Worm (Caenorhabditis elegans): ENCODE results near the gene E01G4.3.

The E01G4.3 gene

ce11 chrII:13467838-13468389 is 1.5 kb downstream of the E01G4.3 start:
- TF ChIP-seq pqm-1 (tag; optimal IDR thresholded peaks at IDR 0.05) (peak; percentile 79), nhr-28 (tag; optimal IDR thresholded peaks at IDR 0.05) (peak; percentile 56), unc-62 (GFP tag; optimal IDR thresholded peaks at IDR 0.05 in 1 of 2) (peak in 1 of 2 experiments; percentile 86), unc-62 (tag; optimal IDR thresholded peaks at IDR 0.05) (no peak), D1046.2 (GFP tag; IDR thresholded peaks at IDR 0.05) (no peak), egl-27 (tag; optimal IDR thresholded peaks at IDR 0.05) (no peak), daf-16 (GFP tag; optimal IDR thresholded peaks at IDR 0.05) (no peak), daf-16 (tag; optimal IDR thresholded peaks at IDR 0.05) (peak; percentile 98), nhr-11 (tag; optimal IDR thresholded peaks at IDR 0.05) (peak; percentile 43), hlh-11 (tag; optimal IDR thresholded peaks at IDR 0.05) (peak; percentile 86), duxl-1 (tag; optimal IDR thresholded peaks at IDR 0.05; ENCODE audit: poor library complexity) (no peak), nhr-77 (tag; optimal IDR thresholded peaks at IDR 0.05) (peak; percentile 6), mxl-3 (GFP tag; optimal IDR thresholded peaks at IDR 0.05) (peak; percentile 72), hif-1 (tag; optimal IDR thresholded peaks at IDR 0.05) (peak in 1 of 2 experiments; percentile 81), dpl-1 (GFP tag; optimal IDR thresholded peaks at IDR 0.05) (no peak), nhr-48 (tag; optimal IDR thresholded peaks at IDR 0.05) (peak; percentile 78), mep-1 (tag; optimal IDR thresholded peaks at IDR 0.05) (peak; percentile 10), php-3 (GFP tag; IDR thresholded peaks at IDR 0.05) (peak; percentile 80; the same call in 1 of the 2 replicates), hlh-30 (tag; optimal IDR thresholded peaks at IDR 0.05; ENCODE audit: insufficient read depth) (peak; percentile 15), ztf-7 (tag; optimal IDR thresholded peaks at IDR 0.05) (peak; percentile 66), lsy-2 (tag; optimal IDR thresholded peaks at IDR 0.05) (peak in 1 of 2 experiments; percentile 43), dmd-6 (GFP tag; IDR thresholded peaks at IDR 0.05) (peak; percentile 94), dmd-8 (GFP tag; IDR thresholded peaks at IDR 0.05) (no peak), egl-43 (GFP tag; IDR thresholded peaks at IDR 0.05) (no peak), rbr-2 (tag; optimal IDR thresholded peaks at IDR 0.05) (no peak), nhr-102 (tag; optimal IDR thresholded peaks at IDR 0.05) (peak; percentile 8), lim-7 (GFP tag; IDR thresholded peaks at IDR 0.05) (no peak), cey-2 (tag; optimal IDR thresholded peaks at IDR 0.05; ENCODE audit: borderline replicate concordance, insufficient read depth) (no peak), dve-1 (tag; optimal IDR thresholded peaks at IDR 0.05; ENCODE audit: insufficient read depth) (peak; percentile 80), lin-13 (GFP tag; optimal IDR thresholded peaks at IDR 0.05) (no peak)

DNA sequence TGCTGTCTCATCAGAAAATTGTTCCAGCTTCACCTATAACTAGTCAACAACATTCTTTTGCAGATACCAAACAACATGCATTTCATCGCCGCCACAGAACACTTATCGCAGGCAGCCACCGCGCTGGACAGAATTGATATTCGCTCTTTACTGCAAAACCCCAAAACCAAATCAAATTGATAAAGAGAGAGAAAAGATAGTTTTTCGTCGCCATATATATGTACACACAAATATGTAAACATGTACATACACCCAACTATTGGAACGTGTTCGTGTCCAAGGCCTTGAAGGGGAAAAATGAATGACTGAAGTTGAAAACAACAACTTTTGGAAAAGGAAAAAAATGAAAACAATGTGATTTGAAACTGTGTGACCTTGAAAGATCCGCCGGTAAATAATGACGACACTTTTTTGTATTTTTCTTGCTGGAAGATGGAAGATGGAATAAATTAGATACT is 4.0 kb downstream of the E01G4.3 start:
- no peak for TF ChIP-seq ceh-62 (tag; optimal IDR thresholded peaks at IDR 0.05)
- no peak for TF ChIP-seq nhr-25 (tag; optimal IDR thresholded peaks at IDR 0.05; ENCODE audit: borderline replicate concordance, insufficient read depth)
- TF ChIP-seq ceh-28 (tag; optimal IDR thresholded peaks at IDR 0.05): no peak
- TF ChIP-seq D1046.2 (GFP tag; IDR thresholded peaks at IDR 0.05): no peak
- TF ChIP-seq ztf-11 (tag; optimal IDR thresholded peaks at IDR 0.05): no peak
- TF ChIP-seq ceh-20 (GFP tag; IDR thresholded peaks at IDR 0.05): no peak
- TF ChIP-seq nhr-11 (tag; optimal IDR thresholded peaks at IDR 0.05): no peak
- no peak for TF ChIP-seq daf-16 (GFP tag; optimal IDR thresholded peaks at IDR 0.05)
- peak; percentile 100 for TF ChIP-seq daf-16 (tag; optimal IDR thresholded peaks at IDR 0.05)
- TF ChIP-seq ceh-44 (GFP tag; IDR thresholded peaks at IDR 0.05): no peak
- no peak for TF ChIP-seq cey-2 (tag; optimal IDR thresholded peaks at IDR 0.05; ENCODE audit: borderline replicate concordance, insufficient read depth)
- TF ChIP-seq mxl-2 (GFP tag; conservative IDR thresholded peaks at IDR 0.05): 0 out of 2 replicates have a peak, but pooled peaks have one; percentile 43
- TF ChIP-seq hmg-1.1 (GFP tag; IDR thresholded peaks at IDR 0.05): no peak
- TF ChIP-seq mes-2 (tag; optimal IDR thresholded peaks at IDR 0.05; ENCODE audit: poor library complexity, severe bottlenecking): no peak
- TF ChIP-seq nhr-237 (tag; optimal IDR thresholded peaks at IDR 0.05): no peak
- no peak for TF ChIP-seq T26A8.4 (GFP tag; IDR thresholded peaks at IDR 0.05)
- TF ChIP-seq mdl-1 (tag; optimal IDR thresholded peaks at IDR 0.05): peak in 1 of 2 experiments; percentile 56
- no peak for TF ChIP-seq nhr-41 (GFP tag; IDR thresholded peaks at IDR 0.05)
- no peak; the same call in 1 of the 2 replicates for TF ChIP-seq lin-1 (GFP tag; IDR thresholded peaks at IDR 0.05)
- no peak for TF ChIP-seq unc-39 (tag; optimal IDR thresholded peaks at IDR 0.05)
- TF ChIP-seq ZK546.5 (tag; optimal IDR thresholded peaks at IDR 0.05): no peak
- no peak for TF ChIP-seq gei-8 (GFP tag; optimal IDR thresholded peaks at IDR 0.05)
- TF ChIP-seq nhr-28 (tag; optimal IDR thresholded peaks at IDR 0.05): peak; percentile 87
- no peak for TF ChIP-seq tra-1 (GFP tag; IDR thresholded peaks at IDR 0.05)
- TF ChIP-seq egl-43 (GFP tag; IDR thresholded peaks at IDR 0.05): no peak
- TF ChIP-seq hif-1 (tag; optimal IDR thresholded peaks at IDR 0.05): peak in 1 of 2 experiments; percentile 60
- peak; percentile 38 for TF ChIP-seq nhr-10 (tag; optimal IDR thresholded peaks at IDR 0.05)
- TF ChIP-seq hlh-30 (tag; optimal IDR thresholded peaks at IDR 0.05; ENCODE audit: insufficient read depth): peak; percentile 76
